Worm (Caenorhabditis elegans) whole organism, late embryonic: ENCODE data around the gene ZK1290.7.

Experiments
- ceh-19 ChIP-seq: fragments of 200-800 bp; sonication (Bioruptor generic); optimal IDR thresholded peaks from 2 replicates; lab custom pipeline; 2018; ENCODE audit warnings: mild to moderate bottlenecking, missing genetic modification characterization, missing compliant biosample characterization
- ceh-2 ChIP-seq: sonication (generic microtip); optimal IDR thresholded peaks from 2 replicates; lab custom pipeline; 2016; ENCODE audit warnings: missing genotype, missing genetic modification characterization, missing compliant biosample characterization
- hlh-30 ChIP-seq: sonication (generic microtip); optimal IDR thresholded peaks from 2 replicates; lab custom pipeline; 2017; ENCODE audit warnings: antibody characterized with exemption, missing genetic modification characterization, missing compliant biosample characterization; ENCODE audit not compliant: insufficient read depth
- pros-1 ChIP-seq: fragments of 150-350 bp; optimal IDR thresholded peaks from 2 replicates; lab custom pipeline; 2014; ENCODE audit warnings: missing biosample characterization, missing genetic modification reagents, missing genetic modification characterization

DNA sequence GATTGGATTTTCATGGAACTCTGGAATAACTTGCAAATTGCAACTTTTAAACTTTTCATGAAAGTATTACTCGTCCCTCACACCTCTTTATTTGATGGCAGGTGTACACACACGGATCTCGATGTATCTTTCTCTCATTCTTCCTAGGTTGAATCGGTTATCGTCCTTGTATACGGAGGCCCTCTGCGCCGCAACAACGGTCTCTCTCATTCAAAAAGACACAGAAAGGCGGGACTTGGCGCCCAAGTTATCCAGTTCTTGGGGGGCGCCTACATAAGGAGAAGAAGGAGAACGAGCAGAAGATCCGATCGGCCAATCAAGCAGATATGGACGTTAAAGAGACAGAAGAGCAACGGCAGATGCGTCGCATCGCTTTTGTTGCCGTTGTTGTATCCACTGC, 18.4 kb upstream of the ZK1290.7 start, which contains the start of gene rol-8:
- TF ChIP-seq hlh-30 (no peak), ceh-19 (no peak), ceh-2 (tag; lab: Kevin White, UChicago) (no peak), pros-1 (tag; lab: Kevin White, UChicago) (no peak)
